Worm (Caenorhabditis elegans) whole organism, L1 larva: ENCODE data around the gene F42C5.4.

ENCODE experiments used
- C16A3.4 ChIP-seq: fragments of 150-350 bp; optimal IDR thresholded peaks from 2 replicates; lab custom pipeline; 2014; ENCODE audit warnings: missing biosample characterization, missing genetic modification characterization
- Y116A8C.19 ChIP-seq: sonication (generic microtip); optimal IDR thresholded peaks from 2 replicates; lab custom pipeline; 2016; ENCODE audit warnings: missing compliant biosample characterization, missing genetic modification characterization, borderline replicate concordance
- aha-1 ChIP-seq: fragments of 150-350 bp; optimal IDR thresholded peaks from 2 replicates; lab custom pipeline; 2014; ENCODE audit warnings: missing biosample characterization, missing genetic modification characterization
- aly-2 ChIP-seq: fragments of 150-350 bp; optimal IDR thresholded peaks from 2 replicates; lab custom pipeline; 2014; ENCODE audit warnings: missing biosample characterization, missing genetic modification characterization
- blmp-1 ChIP-seq: fragments of 150-350 bp; optimal IDR thresholded peaks from 2 replicates; lab custom pipeline; 2014; ENCODE audit warnings: missing biosample characterization, missing genetic modification characterization
- ceh-63 ChIP-seq: fragments of 200-800 bp; sonication (Bioruptor generic); optimal IDR thresholded peaks from 2 replicates; lab custom pipeline; 2018; ENCODE audit warnings: mild to moderate bottlenecking, missing genetic modification characterization, missing compliant biosample characterization
- ces-1 ChIP-seq: fragments of 150-350 bp; optimal IDR thresholded peaks from 2 replicates; lab custom pipeline; 2014; ENCODE audit warnings: missing biosample characterization, missing genetic modification reagents, missing genetic modification characterization
- dpl-1 ChIP-seq, 3 experiments: fragments of 150-350 bp in 2 of 3; sonication (generic microtip) in 1 of 3; optimal IDR thresholded peaks; 2 replicates each; lab custom pipeline; 2014 to 2017; ENCODE audit warnings: missing biosample characterization in 3 of 3, missing genetic modification characterization in 3 of 3, missing genetic modification reagents in 3 of 3
- efl-1 ChIP-seq, 4 experiments: fragments of 150-350 bp; optimal IDR thresholded peaks in 3 of 4; peaks in 1 of 4; 1 replicate in 1 of 4; 2 replicates in 3 of 4; lab custom pipeline; 2014; ENCODE audit warnings: missing biosample characterization in 2 of 4, missing genetic modification characterization in 2 of 4, missing genetic modification reagents in 2 of 4
- egl-13 ChIP-seq: sonication (generic microtip); optimal IDR thresholded peaks from 2 replicates; lab custom pipeline; 2016; ENCODE audit warnings: missing genotype, missing genetic modification reagents, missing genetic modification characterization, missing compliant biosample characterization
- elt-2 ChIP-seq: sonication (generic microtip); optimal IDR thresholded peaks from 2 replicates; lab custom pipeline; 2016; ENCODE audit warnings: missing genetic modification characterization, mild to moderate bottlenecking, inconsistent platforms, missing compliant biosample characterization, missing genetic modification reagents
- elt-3 ChIP-seq, 6 experiments: fragments of 150-350 bp in 1 of 6; sonication (generic microtip); optimal IDR thresholded peaks; 2 replicates each; lab custom pipeline; 2017 to 2018; ENCODE audit warnings: missing biosample characterization in 6 of 6, missing genetic modification characterization in 6 of 6, inconsistent platforms in 1 of 6
- fkh-4 ChIP-seq: sonication (generic microtip); optimal IDR thresholded peaks from 2 replicates; lab custom pipeline; 2016; ENCODE audit warnings: missing compliant biosample characterization, missing genetic modification characterization, borderline replicate concordance
- fos-1 ChIP-seq: fragments of 150-350 bp; optimal IDR thresholded peaks from 2 replicates; lab custom pipeline; 2014; ENCODE audit warnings: missing biosample characterization, missing genetic modification characterization
- grh-1 ChIP-seq: fragments of 200-800 bp; sonication (Bioruptor generic); IDR thresholded peaks from 2 replicates; pipeline ENCODE4 v1.3.6; 2022; ENCODE audit warnings: missing genetic modification reagents, missing genetic modification characterization, missing compliant biosample characterization
- hlh-4 ChIP-seq: sonication (generic microtip); optimal IDR thresholded peaks from 2 replicates; lab custom pipeline; 2016; ENCODE audit warnings: mild to moderate bottlenecking, missing genetic modification characterization, missing compliant biosample characterization
- hpl-2 ChIP-seq: fragments of 150-350 bp; optimal IDR thresholded peaks from 2 replicates; lab custom pipeline; 2014; ENCODE audit warnings: missing biosample characterization, missing genetic modification reagents, missing genetic modification characterization
- irx-1 ChIP-seq: sonication (generic microtip); optimal IDR thresholded peaks from 2 replicates; lab custom pipeline; 2016; ENCODE audit warnings: missing genetic modification characterization, missing compliant biosample characterization
- isw-1 ChIP-seq: fragments of 200-800 bp; sonication (Bioruptor generic); IDR thresholded peaks from 2 replicates; pipeline ENCODE4 v1.3.6; 2022; ENCODE audit warnings: missing genetic modification characterization, missing compliant biosample characterization
- lin-13 ChIP-seq: fragments of 150-350 bp; optimal IDR thresholded peaks from 2 replicates; lab custom pipeline; 2014; ENCODE audit warnings: missing biosample characterization, missing genetic modification reagents, missing genetic modification characterization
- lin-15B ChIP-seq: fragments of 150-350 bp; sonication (generic microtip); optimal IDR thresholded peaks from 3 replicates; lab custom pipeline; 2014; ENCODE audit warnings: missing biosample characterization, missing genetic modification characterization
- lin-35 ChIP-seq, 2 experiments: fragments of 150-350 bp; optimal IDR thresholded peaks; 2 replicates each; lab custom pipeline; 2014; ENCODE audit warnings: missing biosample characterization in 2 of 2, missing genetic modification characterization in 2 of 2, missing genetic modification reagents in 2 of 2
- lin-39 ChIP-seq: fragments of 150-350 bp; optimal IDR thresholded peaks from 2 replicates; lab custom pipeline; 2014; ENCODE audit warnings: missing biosample characterization, missing genetic modification reagents, missing genetic modification characterization
- lir-3 ChIP-seq: sonication (generic microtip); optimal IDR thresholded peaks from 2 replicates; lab custom pipeline; 2016; ENCODE audit warnings: mild to moderate bottlenecking, missing genetic modification characterization, moderate library complexity, missing compliant biosample characterization; ENCODE audit not compliant: poor library complexity
- mdl-1 ChIP-seq, 2 experiments: fragments of 150-350 bp; optimal IDR thresholded peaks; 2 replicates each; lab custom pipeline; 2014 to 2017; ENCODE audit warnings: missing biosample characterization in 2 of 2, missing genetic modification characterization in 2 of 2, inconsistent platforms in 1 of 2
- mef-2 ChIP-seq: fragments of 150-350 bp; optimal IDR thresholded peaks from 2 replicates; lab custom pipeline; 2014; ENCODE audit warnings: missing biosample characterization, missing genetic modification characterization
- nhr-11 ChIP-seq: fragments of 150-350 bp; optimal IDR thresholded peaks from 2 replicates; lab custom pipeline; 2014; ENCODE audit warnings: missing biosample characterization, missing genetic modification characterization
- nhr-19 ChIP-seq: fragments of 200-800 bp; sonication (Bioruptor generic); conservative IDR thresholded peaks from 2 replicates; pipeline ENCODE4 v1.3.6; 2022; ENCODE audit warnings: missing genetic modification characterization, missing compliant biosample characterization
- nhr-28 ChIP-seq: fragments of 150-350 bp; optimal IDR thresholded peaks from 2 replicates; lab custom pipeline; 2014; ENCODE audit warnings: missing biosample characterization, missing genetic modification characterization
- nhr-71 ChIP-seq: sonication (generic microtip); optimal IDR thresholded peaks from 2 replicates; lab custom pipeline; 2016; ENCODE audit warnings: mild to moderate bottlenecking, missing genetic modification characterization, moderate library complexity, missing compliant biosample characterization
- nhr-76 ChIP-seq: sonication (generic microtip); optimal IDR thresholded peaks from 2 replicates; lab custom pipeline; 2017; ENCODE audit warnings: missing biosample characterization, missing genetic modification characterization
- nhr-77 ChIP-seq: fragments of 150-350 bp; optimal IDR thresholded peaks from 2 replicates; lab custom pipeline; 2014; ENCODE audit warnings: missing biosample characterization, missing genetic modification characterization
- pag-3 ChIP-seq: sonication (generic microtip); optimal IDR thresholded peaks from 2 replicates; lab custom pipeline; 2017; ENCODE audit warnings: missing genetic modification characterization, mild to moderate bottlenecking, missing compliant biosample characterization, antibody characterized with exemption, borderline replicate concordance; ENCODE audit not compliant: insufficient read depth
- pqm-1 ChIP-seq: sonication (generic microtip); optimal IDR thresholded peaks from 3 replicates; lab custom pipeline; 2017; ENCODE audit warnings: missing biosample characterization, missing genetic modification characterization
- snpc-4 ChIP-seq: fragments of 150-350 bp; optimal IDR thresholded peaks from 2 replicates; lab custom pipeline; 2014; ENCODE audit warnings: missing biosample characterization, missing genetic modification characterization
- sox-4 ChIP-seq: sonication (generic microtip); optimal IDR thresholded peaks from 2 replicates; lab custom pipeline; 2016; ENCODE audit warnings: missing genetic modification characterization, missing compliant biosample characterization
- swsn-7 ChIP-seq: sonication (generic microtip); optimal IDR thresholded peaks from 2 replicates; lab custom pipeline; 2016; ENCODE audit warnings: missing genetic modification characterization, missing compliant biosample characterization
- tbx-2 ChIP-seq: sonication (generic microtip); optimal IDR thresholded peaks from 2 replicates; lab custom pipeline; 2016; ENCODE audit warnings: missing genetic modification characterization, missing compliant biosample characterization
- unc-130 ChIP-seq: fragments of 150-350 bp; optimal IDR thresholded peaks from 2 replicates; lab custom pipeline; 2017; ENCODE audit warnings: missing biosample characterization, missing genetic modification characterization, inconsistent platforms
- unc-30 ChIP-seq: sonication (generic microtip); optimal IDR thresholded peaks from 2 replicates; lab custom pipeline; 2017; ENCODE audit warnings: missing biosample characterization, missing genetic modification characterization
- unc-62 ChIP-seq: fragments of 150-350 bp; optimal IDR thresholded peaks from 2 replicates; lab custom pipeline; 2014; ENCODE audit warnings: missing biosample characterization, missing genetic modification reagents, missing genetic modification characterization
- unc-98 ChIP-seq: fragments of 200-800 bp; sonication (Bioruptor generic); IDR thresholded peaks from 2 replicates; pipeline ENCODE4 v1.3.6; 2022; ENCODE audit warnings: missing genetic modification characterization, missing compliant biosample characterization
- vab-15 ChIP-seq: sonication (generic microtip); optimal IDR thresholded peaks from 2 replicates; lab custom pipeline; 2017; ENCODE audit warnings: missing genotype, mild to moderate bottlenecking, missing genetic modification characterization, missing compliant biosample characterization
- xbp-1 ChIP-seq: sonication (generic microtip); optimal IDR thresholded peaks from 2 replicates; lab custom pipeline; 2016; ENCODE audit warnings: missing genetic modification characterization, missing compliant biosample characterization
- zip-4 ChIP-seq: fragments of 200-800 bp; sonication (Bioruptor generic); optimal IDR thresholded peaks from 2 replicates; lab custom pipeline; 2018; ENCODE audit warnings: mild to moderate bottlenecking, missing genetic modification characterization, moderate library complexity, missing compliant biosample characterization
- ztf-4 ChIP-seq: fragments of 150-350 bp; optimal IDR thresholded peaks from 2 replicates; lab custom pipeline; 2014; ENCODE audit warnings: missing biosample characterization, missing genetic modification characterization

Gene F42C5.4

ce11 chrIV:7313962-7314361 lies 22.0 kb upstream of the F42C5.4 start (continued):
- TF ChIP-seq blmp-1 (peak; percentile 11), efl-1 (optimal IDR thresholded peaks at IDR 0.05; lab: Kevin White, UChicago) (peak; percentile 60 to 66), efl-1 (GFP tag; optimal IDR thresholded peaks at IDR 0.05 in 1 of 2; lab: Kevin White, UChicago) (peak; percentile 51 to 92), fos-1 (tag; lab: Kevin White, UChicago) (no peak), nhr-28 (tag; lab: Kevin White, UChicago) (no peak), aha-1 (tag; lab: Kevin White, UChicago) (no peak), ztf-4 (tag; lab: Kevin White, UChicago) (no peak), zip-4 (GFP tag; lab: Kevin White, UChicago) (no peak), hpl-2 (GFP tag; lab: Kevin White, UChicago) (no peak), unc-98 (GFP tag; lab: Robert Waterston, UW) (no peak), grh-1 (GFP tag; lab: Robert Waterston, UW) (no peak), unc-62 (GFP tag; lab: Kevin White, UChicago) (no peak), hlh-4 (tag; lab: Kevin White, UChicago) (no peak), dpl-1 (GFP tag; optimal IDR thresholded peaks at IDR 0.05; lab: Kevin White, UChicago) (peak; percentile 46 to 65 (median 60)), tbx-2 (tag; lab: Kevin White, UChicago) (peak; percentile 45), aly-2 (no peak), elt-3 (tag; optimal IDR thresholded peaks at IDR 0.05; lab: Kevin White, UChicago) (peak in 1 of 6 experiments; percentile 68), unc-130 (tag; lab: Kevin White, UChicago) (peak; percentile 35), fkh-4 (tag; lab: Kevin White, UChicago) (no peak), C16A3.4 (tag; lab: Kevin White, UChicago) (peak; percentile 60), mdl-1 (tag; optimal IDR thresholded peaks at IDR 0.05; lab: Kevin White, UChicago) (peak in 1 of 2 experiments; percentile 23), vab-15 (no peak), egl-13 (tag; lab: Kevin White, UChicago) (no peak), elt-2 (tag; lab: Kevin White, UChicago) (no peak), nhr-71 (tag; lab: Kevin White, UChicago) (peak; percentile 78), lin-39 (tag; lab: Kevin White, UChicago) (peak; percentile 37), Y116A8C.19 (no peak), ces-1 (GFP tag; lab: Kevin White, UChicago) (no peak), irx-1 (peak; percentile 22), nhr-19 (GFP tag; lab: Robert Waterston, UW) (peak; percentile 40; the same call in 1 of the 2 replicates), swsn-7 (peak; percentile 64), lin-13 (GFP tag; lab: Kevin White, UChicago) (peak; percentile 8), nhr-11 (tag; lab: Kevin White, UChicago) (no peak), pqm-1 (tag; lab: Kevin White, UChicago) (no peak), lin-15B (tag; lab: Kevin White, UChicago) (peak; percentile 7), lir-3 (tag; lab: Kevin White, UChicago) (no peak), sox-4 (no peak), ceh-63 (GFP tag; lab: Kevin White, UChicago) (no peak), nhr-76 (tag; lab: Kevin White, UChicago) (no peak), lin-35 (GFP tag; optimal IDR thresholded peaks at IDR 0.05; lab: Kevin White, UChicago) (peak; percentile 63), pag-3 (no peak), isw-1 (peak; percentile 9; the same call in 1 of the 2 replicates), xbp-1 (tag; lab: Kevin White, UChicago) (peak; percentile 32), snpc-4 (tag; lab: Kevin White, UChicago) (peak; percentile 43), unc-30 (tag; lab: Kevin White, UChicago) (no peak), nhr-77 (tag; lab: Kevin White, UChicago) (no peak), mef-2 (no peak)
